Fruit fly (Drosophila melanogaster) whole organism, pupa: ENCODE results near the gene CG1233.

Experiments
- CG10348 ChIP-seq: fragments of 200-800 bp; sonication (Bioruptor generic); IDR thresholded peaks from 2 replicates; pipeline ENCODE4 v1.3.6; 2022; ENCODE audit warnings: missing biosample characterization, missing genetic modification characterization
- CG12605 ChIP-seq: fragments of 200-800 bp; sonication (Bioruptor generic); IDR thresholded peaks from 2 replicates; pipeline ENCODE4 v1.3.6; 2022; ENCODE audit warnings: missing biosample characterization, missing genetic modification characterization
- CG15710 ChIP-seq: fragments of 200-800 bp; sonication (Bioruptor generic); optimal IDR thresholded peaks from 2 replicates; lab custom pipeline; 2018; ENCODE audit warnings: missing biosample characterization, mild to moderate bottlenecking, missing genetic modification characterization, moderate library complexity
- CG17806 ChIP-seq: fragments of 200-800 bp; sonication (Bioruptor generic); optimal IDR thresholded peaks from 2 replicates; lab custom pipeline; 2018; ENCODE audit warnings: missing biosample characterization, mild to moderate bottlenecking, missing genetic modification characterization, moderate library complexity
- CG4496 ChIP-seq: fragments of 200-800 bp; sonication (Bioruptor generic); IDR thresholded peaks from 3 replicates; pipeline ENCODE4 v1.3.6; 2022; ENCODE audit warnings: missing biosample characterization, missing genetic modification characterization
- CG8159 ChIP-seq: fragments of 200-800 bp; sonication (Bioruptor generic); optimal IDR thresholded peaks from 3 replicates; lab custom pipeline; 2018; ENCODE audit warnings: missing biosample characterization, mild to moderate bottlenecking, missing genetic modification characterization, moderate library complexity
- EcR ChIP-seq: fragments of 200-800 bp; sonication (Bioruptor generic); optimal IDR thresholded peaks from 3 replicates; lab custom pipeline; 2019; ENCODE audit warnings: missing biosample characterization, missing genetic modification characterization, mild to moderate bottlenecking, moderate library complexity, missing genetic modification reagents
- Ets98B ChIP-seq: fragments of 200-800 bp; sonication (Bioruptor generic); IDR thresholded peaks from 2 replicates; pipeline ENCODE4 v1.3.6; 2022; ENCODE audit warnings: missing biosample characterization, missing genetic modification characterization
- Pif1A ChIP-seq: fragments of 200-800 bp; sonication (Bioruptor generic); optimal IDR thresholded peaks from 3 replicates; lab custom pipeline; 2016; ENCODE audit warnings: missing biosample characterization, missing genetic modification characterization
- Pif1B ChIP-seq: fragments of 200-800 bp; sonication (Bioruptor generic); optimal IDR thresholded peaks from 3 replicates; lab custom pipeline; 2016; ENCODE audit warnings: missing biosample characterization, missing genetic modification characterization
- Snoo ChIP-seq: fragments of 200-800 bp; sonication (Bioruptor generic); optimal IDR thresholded peaks from 3 replicates; lab custom pipeline; 2017; ENCODE audit warnings: missing biosample characterization, mild to moderate bottlenecking, missing genetic modification characterization, inconsistent platforms
- gl ChIP-seq: fragments of 200-800 bp; sonication (Bioruptor generic); optimal IDR thresholded peaks from 2 replicates; lab custom pipeline; 2018; ENCODE audit warnings: missing biosample characterization, mild to moderate bottlenecking, missing genetic modification characterization
- rn ChIP-seq: fragments of 200-800 bp; sonication (Bioruptor generic); IDR thresholded peaks from 2 replicates; pipeline ENCODE4 v1.3.6; 2022; ENCODE audit warnings: missing biosample characterization, missing genetic modification characterization

DNA sequence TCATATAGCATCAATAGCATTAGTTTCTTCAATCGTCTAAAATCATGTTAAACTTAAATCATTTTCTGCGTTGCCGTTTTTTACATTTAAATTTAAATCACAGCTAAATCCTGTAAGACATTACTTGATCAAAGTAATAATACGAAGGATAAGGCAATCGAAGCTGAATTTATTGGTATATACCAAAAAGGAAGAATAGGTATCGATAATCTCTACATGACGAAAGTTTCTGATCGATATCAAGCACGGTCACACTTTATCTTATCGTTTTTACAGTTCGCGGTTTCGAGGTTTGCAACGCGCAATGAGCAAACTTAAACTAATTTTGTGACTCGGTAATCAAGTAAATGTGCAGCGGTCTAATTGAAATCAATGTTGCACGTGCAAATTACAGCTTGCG lies 33.4 kb upstream of the CG1233 start, which contains the start of the genes Atac3 and Ptpmeg:
- TF ChIP-seq Ets98B (GFP tag; lab: Robert Waterston, UW) (no peak), gl (tag; lab: Kevin White, UChicago) (no peak), CG12605 (no peak), Snoo (tag; lab: Kevin White, UChicago) (no peak), CG17806 (tag; lab: Kevin White, UChicago) (no peak), Pif1A (GFP tag; lab: Kevin White, UChicago) (no peak), CG10348 (no peak), rn (GFP tag; lab: Robert Waterston, UW) (no peak), CG8159 (tag; lab: Kevin White, UChicago) (no peak), EcR (GFP tag; lab: Kevin White, UChicago) (no peak), CG15710 (tag; lab: Kevin White, UChicago) (no peak), CG4496 (GFP tag; lab: Robert Waterston, UW) (no peak), Pif1B (GFP tag; lab: Kevin White, UChicago) (no peak)
